Fruit fly (Drosophila melanogaster) whole organism, wandering third instar larva: ENCODE results near the gene ZC3H3.

Experiments
- Abd-B ChIP-seq: fragments of >200 bp; optimal IDR thresholded peaks from 2 replicates; lab custom pipeline; 2017; ENCODE audit warnings: missing biosample characterization, missing genetic modification characterization
- CG32264 ChIP-seq: fragments of 200-800 bp; sonication (Bioruptor generic); optimal IDR thresholded peaks from 2 replicates; lab custom pipeline; 2016; ENCODE audit warnings: missing biosample characterization, missing genetic modification characterization
- CG9705 ChIP-seq: fragments of 200-800 bp; sonication (Bioruptor generic); optimal IDR thresholded peaks from 2 replicates; lab custom pipeline; 2018; ENCODE audit warnings: missing biosample characterization, mild to moderate bottlenecking, missing genetic modification characterization
- CrebA ChIP-seq: fragments of 200-800 bp; sonication (Bioruptor generic); optimal IDR thresholded peaks from 2 replicates; lab custom pipeline; 2016; ENCODE audit warnings: missing biosample characterization, mild to moderate bottlenecking, missing genetic modification characterization, borderline replicate concordance
- Dfd ChIP-seq: fragments of >200 bp; optimal IDR thresholded peaks from 2 replicates; lab custom pipeline; 2017; ENCODE audit warnings: missing biosample characterization, missing genetic modification characterization
- Dif ChIP-seq: fragments of 200-275, 200-300 bp; sonication (Bioruptor generic); optimal IDR thresholded peaks from 2 replicates; lab custom pipeline; 2018; ENCODE audit warnings: missing biosample characterization, missing genetic modification characterization; ENCODE audit not compliant: partially characterized antibody
- GATAd ChIP-seq: sonication (Bioruptor generic); optimal IDR thresholded peaks from 2 replicates; lab custom pipeline; 2016; ENCODE audit warnings: missing biosample characterization, missing genetic modification characterization
- HLH106 ChIP-seq: fragments of 200-800 bp; optimal IDR thresholded peaks from 3 replicates; lab custom pipeline; 2019; ENCODE audit warnings: missing biosample characterization, mild to moderate bottlenecking, missing genetic modification characterization, moderate library complexity
- Hnf4 ChIP-seq: fragments of 200-800 bp; sonication (Bioruptor generic); optimal IDR thresholded peaks from 2 replicates; lab custom pipeline; 2016; ENCODE audit warnings: missing biosample characterization, mild to moderate bottlenecking, missing genetic modification characterization
- Hr78 ChIP-seq: fragments of >200 bp; optimal IDR thresholded peaks from 2 replicates; lab custom pipeline; 2017; ENCODE audit warnings: missing biosample characterization, missing genetic modification characterization
- Hr83 ChIP-seq: fragments of 200-300 bp; sonication (Bioruptor generic); optimal IDR thresholded peaks from 2 replicates; lab custom pipeline; 2016; ENCODE audit warnings: missing biosample characterization, mild to moderate bottlenecking, missing genetic modification characterization, moderate library complexity; ENCODE audit not compliant: poor library complexity, severe bottlenecking
- Jra ChIP-seq: sonication (Bioruptor generic); optimal IDR thresholded peaks from 2 replicates; lab custom pipeline; 2016; ENCODE audit warnings: missing biosample characterization, missing genetic modification characterization
- Mio ChIP-seq: sonication (Bioruptor generic); optimal IDR thresholded peaks from 2 replicates; lab custom pipeline; 2016; ENCODE audit warnings: missing biosample characterization, missing genetic modification characterization
- Myc ChIP-seq: fragments of >200 bp; optimal IDR thresholded peaks from 2 replicates; lab custom pipeline; 2017
- N ChIP-seq: fragments of >200 bp; optimal IDR thresholded peaks from 2 replicates; lab custom pipeline; 2018; ENCODE audit warnings: missing biosample characterization, missing external identifiers, missing genetic modification characterization
- OdsH ChIP-seq: fragments of 200-800 bp; sonication (Bioruptor generic); optimal IDR thresholded peaks from 2 replicates; lab custom pipeline; 2016; ENCODE audit warnings: missing biosample characterization, mild to moderate bottlenecking, missing genetic modification characterization
- Rel ChIP-seq, 2 experiments: fragments of 200-800 bp; sonication (Bioruptor generic) in 1 of 2; optimal IDR thresholded peaks; 2 replicates in 1 of 2; 3 replicates in 1 of 2; lab custom pipeline; 2016 to 2019; ENCODE audit warnings: mild to moderate bottlenecking in 2 of 2, missing biosample characterization in 2 of 2, missing genetic modification characterization in 2 of 2, moderate library complexity in 1 of 2
- Sp1 ChIP-seq: fragments of 200-800 bp; sonication (Bioruptor generic); optimal IDR thresholded peaks from 3 replicates; lab custom pipeline; 2019; ENCODE audit warnings: missing biosample characterization, mild to moderate bottlenecking, missing genetic modification characterization, moderate library complexity
- Vsx2 ChIP-seq: fragments of 200-300, 225-300 bp; sonication (Bioruptor generic); optimal IDR thresholded peaks from 2 replicates; lab custom pipeline; 2018; ENCODE audit warnings: missing biosample characterization, missing genetic modification characterization; ENCODE audit not compliant: partially characterized antibody
- br ChIP-seq: fragments of 200-800 bp; sonication (Bioruptor generic); optimal IDR thresholded peaks from 2 replicates; lab custom pipeline; 2016; ENCODE audit warnings: missing biosample characterization, missing genetic modification characterization
- brk ChIP-seq: fragments of 200-800 bp; sonication (Bioruptor generic); optimal IDR thresholded peaks from 2 replicates; lab custom pipeline; 2016; ENCODE audit warnings: missing biosample characterization, mild to moderate bottlenecking, missing genetic modification characterization
- dl ChIP-seq, 2 experiments: fragments of 175-275, 200-275 bp in 1 of 2; fragments of 200-275 bp in 1 of 2; sonication (Bioruptor generic); optimal IDR thresholded peaks; lab custom pipeline; 2018; ENCODE audit warnings: mild to moderate bottlenecking in 2 of 2, missing biosample characterization in 2 of 2, missing genetic modification characterization in 2 of 2, moderate library complexity in 2 of 2; ENCODE audit not compliant: partially characterized antibody in 2 of 2, insufficient read depth in 1 of 2
- dmrt93B ChIP-seq: fragments of 200-800 bp; sonication (Bioruptor generic); optimal IDR thresholded peaks from 2 replicates; lab custom pipeline; 2018; ENCODE audit warnings: missing biosample characterization, mild to moderate bottlenecking, missing genetic modification characterization
- dsf ChIP-seq: sonication (Bioruptor generic); optimal IDR thresholded peaks from 2 replicates; lab custom pipeline; 2016; ENCODE audit warnings: missing biosample characterization, missing genetic modification characterization, borderline replicate concordance
- ey ChIP-seq: fragments of 200-800 bp; sonication (Bioruptor generic); optimal IDR thresholded peaks from 2 replicates; lab custom pipeline; 2016; ENCODE audit warnings: missing biosample characterization, missing genetic modification characterization
- foxo ChIP-seq, 2 experiments: fragments of 200-800 bp; sonication (Bioruptor generic); optimal IDR thresholded peaks; 2 replicates in 1 of 2; 3 replicates in 1 of 2; lab custom pipeline; 2016 to 2017; ENCODE audit warnings: missing biosample characterization in 2 of 2, missing genetic modification characterization in 2 of 2
- fru ChIP-seq: fragments of 200-800 bp; sonication (Bioruptor generic); optimal IDR thresholded peaks from 3 replicates; lab custom pipeline; 2016; ENCODE audit warnings: missing biosample characterization, mild to moderate bottlenecking, missing genetic modification characterization
- h ChIP-seq: fragments of 200-800 bp; sonication (Bioruptor generic); optimal IDR thresholded peaks from 3 replicates; lab custom pipeline; 2016; ENCODE audit warnings: missing biosample characterization, mild to moderate bottlenecking, missing genetic modification characterization
- jim ChIP-seq: fragments of 175-275, 200-325 bp; sonication (Bioruptor generic); optimal IDR thresholded peaks from 2 replicates; lab custom pipeline; 2016; ENCODE audit warnings: missing biosample characterization, mild to moderate bottlenecking, missing genetic modification characterization
- lola ChIP-seq: fragments of >200 bp; optimal IDR thresholded peaks from 2 replicates; lab custom pipeline; 2017; ENCODE audit warnings: missing biosample characterization, missing genetic modification characterization
- pan ChIP-seq: fragments of >200 bp; optimal IDR thresholded peaks from 2 replicates; lab custom pipeline; 2017
- psq ChIP-seq: fragments of 200-800 bp; sonication (Bioruptor generic); optimal IDR thresholded peaks from 3 replicates; lab custom pipeline; 2017; ENCODE audit warnings: missing biosample characterization, mild to moderate bottlenecking, missing genetic modification characterization, moderate library complexity
- rgr ChIP-seq: fragments of 200-800 bp; sonication (Bioruptor generic); optimal IDR thresholded peaks from 3 replicates; lab custom pipeline; 2016; ENCODE audit warnings: missing biosample characterization, mild to moderate bottlenecking, missing genetic modification characterization
- sage ChIP-seq: fragments of 200-800 bp; sonication (Bioruptor generic); optimal IDR thresholded peaks from 2 replicates; lab custom pipeline; 2016; ENCODE audit warnings: missing biosample characterization, mild to moderate bottlenecking, missing genetic modification characterization
- sv ChIP-seq: fragments of 200-800 bp; sonication (Bioruptor generic); optimal IDR thresholded peaks from 3 replicates; lab custom pipeline; 2016; ENCODE audit warnings: missing biosample characterization, missing genetic modification characterization
- tai ChIP-seq: sonication (Bioruptor generic); optimal IDR thresholded peaks from 2 replicates; lab custom pipeline; 2016; ENCODE audit warnings: missing biosample characterization, missing genetic modification characterization
- usp ChIP-seq: fragments of >200 bp; optimal IDR thresholded peaks from 2 replicates; lab custom pipeline; 2017; ENCODE audit warnings: missing biosample characterization, missing genetic modification characterization
- woc ChIP-seq: sonication (Bioruptor generic); optimal IDR thresholded peaks from 2 replicates; lab custom pipeline; 2016; ENCODE audit warnings: missing biosample characterization, mild to moderate bottlenecking, missing genetic modification characterization

ZC3H3 gene

dm6 chr3L:8524816-8525625 is 15.5 kb upstream of the ZC3H3 start, which contains the start of the genes GstO1 and foi:
Gene GstO1 (minus strand): TSS chr3L:8524866.
Gene foi (plus strand): TSS chr3L:8525244.
- peak; percentile 21 for TF ChIP-seq Sp1 (GFP tag; lab: Kevin White, UChicago)
- peak; percentile 18 for TF ChIP-seq sv
- no peak for TF ChIP-seq tai
- TF ChIP-seq dl (GFP tag; optimal IDR thresholded peaks at IDR 0.05; lab: Kevin White, UChicago; ENCODE audit: insufficient read depth in 1 of 2, partially characterized antibody in 2 of 2): no peak
- no peak for TF ChIP-seq Abd-B (GFP tag; lab: Kevin White, UChicago)
- no peak for TF ChIP-seq N (GFP tag; lab: Kevin White, UChicago)
- no peak for TF ChIP-seq Hr78
- TF ChIP-seq Mio (GFP tag; lab: Kevin White, UChicago): no peak
- peak; percentile 33 for TF ChIP-seq Hnf4 (GFP tag; lab: Kevin White, UChicago)
- TF ChIP-seq foxo (GFP tag; optimal IDR thresholded peaks at IDR 0.05; lab: Kevin White, UChicago): peak in 1 of 2 experiments; percentile 42
- no peak for TF ChIP-seq br (GFP tag; lab: Kevin White, UChicago)
- TF ChIP-seq dsf (GFP tag; lab: Kevin White, UChicago): no peak
- TF ChIP-seq h: peak; percentile 45
- peak; percentile 83 for TF ChIP-seq Hr83 (GFP tag; lab: Kevin White, UChicago)
- no peak for TF ChIP-seq ey (GFP tag; lab: Kevin White, UChicago)
- TF ChIP-seq usp (GFP tag; lab: Kevin White, UChicago): no peak
- peak; percentile 33 for TF ChIP-seq fru (GFP tag; lab: Kevin White, UChicago)
- no peak for TF ChIP-seq CG9705 (GFP tag; lab: Kevin White, UChicago)
- peak; percentile 17 for TF ChIP-seq sage
- peak; percentile 31 for TF ChIP-seq rgr (GFP tag; lab: Kevin White, UChicago)
- TF ChIP-seq brk (GFP tag; lab: Kevin White, UChicago): no peak
- no peak for TF ChIP-seq GATAd
- no peak for TF ChIP-seq dmrt93B
- no peak for TF ChIP-seq Dfd (GFP tag; lab: Kevin White, UChicago)
- TF ChIP-seq psq: peak; percentile 35
- TF ChIP-seq Jra (GFP tag; lab: Kevin White, UChicago): no peak
- TF ChIP-seq pan: no peak
- no peak for TF ChIP-seq CG32264 (GFP tag; lab: Kevin White, UChicago)
- TF ChIP-seq Rel (GFP tag; optimal IDR thresholded peaks at IDR 0.05; lab: Kevin White, UChicago): no peak
- peak; percentile 12 for TF ChIP-seq Rel (tag; optimal IDR thresholded peaks at IDR 0.05; lab: Kevin White, UChicago)
- TF ChIP-seq Vsx2 (GFP tag; lab: Kevin White, UChicago): no peak
- TF ChIP-seq Dif (GFP tag; lab: Kevin White, UChicago): peak; percentile 19
- no peak for TF ChIP-seq woc (GFP tag; lab: Kevin White, UChicago)
- TF ChIP-seq lola (GFP tag; lab: Kevin White, UChicago): no peak
- no peak for TF ChIP-seq CrebA (GFP tag; lab: Kevin White, UChicago)
- peak; percentile 52 for TF ChIP-seq HLH106 (tag; lab: Kevin White, UChicago)
- no peak for TF ChIP-seq jim
- no peak for TF ChIP-seq OdsH (GFP tag; lab: Kevin White, UChicago)
- TF ChIP-seq Myc: no peak
- TF ChIP-seq, all 38 proteins: peak for 13

- TF ChIP-seq jim (no peak), sv (no peak), Rel (GFP tag; optimal IDR thresholded peaks at IDR 0.05; lab: Kevin White, UChicago) (no peak), Rel (tag; optimal IDR thresholded peaks at IDR 0.05; lab: Kevin White, UChicago) (peak; percentile 83), CG32264 (GFP tag; lab: Kevin White, UChicago) (no peak), Mio (GFP tag; lab: Kevin White, UChicago) (no peak), Vsx2 (GFP tag; lab: Kevin White, UChicago) (no peak), tai (no peak), sage (no peak)
These were observed 13.7 kb upstream of the ZC3H3 start, which contains the start of gene GstO2 for dm6 chr3L:8523257-8523656. Gene GstO2 (minus strand): TSS chr3L:8523501.
